Fruit fly (Drosophila melanogaster) whole organism, larva: Measurements from ENCODE around the gene CG10317.
A peak's percentile ranks its signal among the peaks of the same experiment; 100 is the strongest.

ENCODE experiments used
- noc ChIP-seq: fragments of 200-800 bp; sonication (Bioruptor generic); optimal IDR thresholded peaks from 3 replicates; lab custom pipeline; 2019; ENCODE audit warnings: missing biosample characterization, mild to moderate bottlenecking, missing genetic modification characterization, moderate library complexity

Gene CG10317

dm6 chr3R:16359098-16359497 is 11.2 kb downstream of the CG10317 start, which contains the start of gene CG17931:
CG17931 (minus strand) TSS chr3R:16359466.
- no peak for TF ChIP-seq noc (tag; lab: Kevin White, UChicago)

- TF ChIP-seq noc (tag; lab: Kevin White, UChicago) = no peak
Measured at dm6 chr3R:16356863-16357215, 13.5 kb downstream of the CG10317 start, which contains the start of gene CG10311. CG10311 (minus strand) TSS chr3R:16357015.

- no peak for TF ChIP-seq noc (tag; lab: Kevin White, UChicago)
Measured at dm6 chr3R:16356215-16356862, 14.0 kb downstream of the CG10317 start.

dm6 chr3R:16355393-16355943 is 14.9 kb downstream of the CG10317 start:
- TF ChIP-seq noc (tag; lab: Kevin White, UChicago) = peak; percentile 70

- TF ChIP-seq noc (tag; lab: Kevin White, UChicago) = no peak
Measured at dm6 chr3R:16353671-16354070, 16.7 kb downstream of the CG10317 start.

dm6 chr3R:16353195-16353594 is 17.1 kb downstream of the CG10317 start:
- peak; percentile 6 for TF ChIP-seq noc (tag; lab: Kevin White, UChicago)

- no peak for TF ChIP-seq noc (tag; lab: Kevin White, UChicago)
Measured at dm6 chr3R:16352039-16352438, 18.3 kb downstream of the CG10317 start.

dm6 chr3R:16351044-16351443 is 19.3 kb downstream of the CG10317 start:
- TF ChIP-seq noc (tag; lab: Kevin White, UChicago) = no peak

dm6 chr3R:16350400-16350799 is 19.9 kb downstream of the CG10317 start:
- TF ChIP-seq noc (tag; lab: Kevin White, UChicago) = no peak

dm6 chr3R:16349111-16349655 is 21.1 kb downstream of the CG10317 start, which contains the start of the genes CG14879 and Manf:
CG14879 (minus strand) TSS chr3R:16349226.
Manf (plus strand) TSS chr3R:16349404.
- peak; percentile 14 for TF ChIP-seq noc (tag; lab: Kevin White, UChicago)

dm6 chr3R:16348289-16348688 is 22.0 kb downstream of the CG10317 start:
- no peak for TF ChIP-seq noc (tag; lab: Kevin White, UChicago)

- TF ChIP-seq noc (tag; lab: Kevin White, UChicago) = peak; percentile 44
Measured at dm6 chr3R:16347626-16348264, 22.6 kb downstream of the CG10317 start.

- TF ChIP-seq noc (tag; lab: Kevin White, UChicago) = peak; percentile 86
Measured at dm6 chr3R:16341817-16342374, 28.4 kb downstream of the CG10317 start, which contains the start of the genes SF2 and pad. SF2 (minus strand) TSS chr3R:16341988. pad (plus strand) TSS chr3R:16342318.

- no peak for TF ChIP-seq noc (tag; lab: Kevin White, UChicago)
Measured at dm6 chr3R:16340610-16341009, 29.7 kb downstream of the CG10317 start.

dm6 chr3R:16339475-16339874 is 30.9 kb downstream of the CG10317 start, which contains the start of gene Sulf1:
Sulf1 (minus strand) TSS chr3R:16339575.
- TF ChIP-seq noc (tag; lab: Kevin White, UChicago) = no peak

- TF ChIP-seq noc (tag; lab: Kevin White, UChicago) = no peak
Measured at dm6 chr3R:16338342-16338741, 32.0 kb downstream of the CG10317 start.
